Worm (Caenorhabditis elegans): ENCODE measurements around the gene ztf-29.
A peak's percentile ranks its signal among the peaks of the same experiment; 100 is the strongest.

ce11 chrIII:11556860-11557259 lies 4.1 kb upstream of the ztf-29 start:
- TF ChIP-seq hmbx-1 (tag; optimal IDR thresholded peaks at IDR 0.05) (no peak), hmg-4 (GFP tag; optimal IDR thresholded peaks at IDR 0.05) (no peak), aly-1 (tag; optimal IDR thresholded peaks at IDR 0.05) (peak; percentile 18), ama-1 (optimal IDR thresholded peaks at IDR 0.05) (no peak), flt-1 (GFP tag; IDR thresholded peaks at IDR 0.05) (no peak), tbx-11 (GFP tag; IDR thresholded peaks at IDR 0.05) (no peak), tra-4 (tag; optimal IDR thresholded peaks at IDR 0.05) (no peak), B0310.2 (tag; optimal IDR thresholded peaks at IDR 0.05) (no peak), sea-1 (GFP tag; conservative IDR thresholded peaks at IDR 0.05) (no peak), pes-1 (GFP tag; IDR thresholded peaks at IDR 0.05) (no peak), ets-7 (tag; optimal IDR thresholded peaks at IDR 0.05) (no peak), hnd-1 (tag; optimal IDR thresholded peaks at IDR 0.05) (no peak), tbx-37 (GFP tag; conservative IDR thresholded peaks at IDR 0.05) (no peak)

Data from whole organism, early embryonic.